Worm (Caenorhabditis elegans) whole organism, L4 larva: ENCODE results near the gene idpp-7.

Source experiments
- F49E8.2 ChIP-seq: sonication (generic microtip); optimal IDR thresholded peaks from 2 replicates; lab custom pipeline; 2016; ENCODE audit warnings: missing compliant biosample characterization, mild to moderate bottlenecking, missing genetic modification characterization, borderline replicate concordance
- Y5F2A.4 ChIP-seq: fragments of 200-800 bp; sonication (Bioruptor generic); optimal IDR thresholded peaks from 2 replicates; lab custom pipeline; 2018; ENCODE audit warnings: mild to moderate bottlenecking, missing genetic modification characterization, missing compliant biosample characterization
- ceh-28 ChIP-seq: fragments of 150-350 bp; optimal IDR thresholded peaks from 2 replicates; lab custom pipeline; 2014; ENCODE audit warnings: missing biosample characterization, missing genetic modification reagents, missing genetic modification characterization
- mdl-1 ChIP-seq, 2 experiments: fragments of 150-350 bp in 1 of 2; sonication (generic microtip) in 1 of 2; optimal IDR thresholded peaks; 2 replicates each; lab custom pipeline; 2014 to 2017; ENCODE audit warnings: missing biosample characterization in 2 of 2, missing genetic modification characterization in 2 of 2
- nhr-6 ChIP-seq: fragments of 150-350 bp; optimal IDR thresholded peaks from 2 replicates; lab custom pipeline; 2014; ENCODE audit warnings: missing biosample characterization, missing genetic modification characterization
- skn-1 ChIP-seq: fragments of 150-350 bp; optimal IDR thresholded peaks from 2 replicates; lab custom pipeline; 2014; ENCODE audit warnings: missing biosample characterization, missing genetic modification characterization
- snpc-4 ChIP-seq: fragments of 150-350 bp; optimal IDR thresholded peaks from 2 replicates; lab custom pipeline; 2014; ENCODE audit warnings: missing biosample characterization, missing genetic modification characterization
- zfp-3 ChIP-seq: fragments of 200-800 bp; sonication (Bioruptor generic); conservative IDR thresholded peaks from 2 replicates; pipeline ENCODE4 v1.3.6; 2022; ENCODE audit warnings: missing genetic modification reagents, missing genetic modification characterization, missing compliant biosample characterization

ce11 chrIV:12725925-12726324, 6.2 kb downstream of the idpp-7 start:
- no peak for TF ChIP-seq zfp-3 (GFP tag; lab: Robert Waterston, UW)
- no peak for TF ChIP-seq skn-1 (tag; lab: Kevin White, UChicago)
- no peak for TF ChIP-seq Y5F2A.4 (GFP tag; lab: Kevin White, UChicago)
- TF ChIP-seq ceh-28 (tag; lab: Kevin White, UChicago): no peak
- no peak for TF ChIP-seq snpc-4 (tag; lab: Kevin White, UChicago)
- no peak for TF ChIP-seq F49E8.2 (tag; lab: Kevin White, UChicago)
- TF ChIP-seq mdl-1 (tag; optimal IDR thresholded peaks at IDR 0.05; lab: Kevin White, UChicago): no peak
- no peak for TF ChIP-seq nhr-6 (tag; lab: Kevin White, UChicago)
